Fruit fly (Drosophila melanogaster): ENCODE measurements around the gene CG7049.

CG7049 gene

DNA sequence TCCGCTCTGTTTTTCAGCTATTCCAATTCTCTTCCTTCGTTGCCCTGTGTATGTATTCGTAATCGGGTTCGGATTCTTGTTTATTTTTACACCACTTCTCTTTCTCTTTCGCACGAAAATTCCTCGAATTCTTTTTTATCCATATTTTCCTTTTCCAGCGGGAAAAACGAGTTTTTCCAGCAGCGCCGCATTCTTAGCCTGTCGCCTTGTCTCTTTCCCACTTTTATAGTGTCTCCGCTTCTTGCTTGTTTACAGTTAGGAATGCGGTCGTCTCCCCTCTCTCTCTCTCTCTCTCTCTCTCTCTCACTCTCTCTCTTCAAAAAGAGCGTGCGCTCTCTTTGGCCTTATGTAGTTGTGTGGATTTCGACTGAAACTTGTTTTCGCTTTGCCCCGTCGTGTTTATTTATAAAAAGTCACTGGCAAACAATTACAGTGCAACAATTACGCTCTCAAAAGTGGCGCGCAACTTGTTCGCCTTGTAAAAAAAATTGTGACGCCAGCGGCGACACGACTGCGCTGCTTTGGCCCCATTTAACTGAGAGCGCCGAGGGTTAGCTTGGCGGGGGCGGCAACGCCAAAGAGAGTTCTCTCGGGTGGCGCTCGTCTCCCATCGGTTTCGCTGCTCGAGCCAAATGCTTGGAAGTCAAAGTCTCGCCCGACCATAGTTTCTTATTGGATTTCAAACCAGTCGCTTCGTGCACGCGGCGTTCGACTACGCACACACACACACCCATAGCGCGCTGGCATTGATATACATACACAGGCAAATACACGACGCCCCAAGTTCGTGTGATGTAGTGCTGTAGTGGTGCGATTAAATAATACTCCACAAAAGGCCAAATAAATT is 44.7 kb downstream of the CG7049 start:
- no peak for TF ChIP-seq CTCF (optimal IDR thresholded peaks at IDR 0.05)
- no peak for TF ChIP-seq CG8478 (optimal IDR thresholded peaks at IDR 0.05)

- no peak for TF ChIP-seq CG8478 (optimal IDR thresholded peaks at IDR 0.05)
- TF ChIP-seq CTCF (optimal IDR thresholded peaks at IDR 0.05), result no peak
These were observed 45.3 kb downstream of the CG7049 start for dm6 chr3L:130798-131150.

- no peak for TF ChIP-seq CTCF (optimal IDR thresholded peaks at IDR 0.05)
- no peak for TF ChIP-seq CG8478 (optimal IDR thresholded peaks at IDR 0.05)
These were observed 46.7 kb downstream of the CG7049 start, which contains the start of gene Pdk1 for dm6 chr3L:129311-129816. TSS of gene Pdk1 (plus strand) at chr3L:129450.

dm6 chr3L:128295-129117 is 47.5 kb downstream of the CG7049 start:
- TF ChIP-seq CG8478 (optimal IDR thresholded peaks at IDR 0.05) (no peak), CTCF (optimal IDR thresholded peaks at IDR 0.05) (no peak)

DNA sequence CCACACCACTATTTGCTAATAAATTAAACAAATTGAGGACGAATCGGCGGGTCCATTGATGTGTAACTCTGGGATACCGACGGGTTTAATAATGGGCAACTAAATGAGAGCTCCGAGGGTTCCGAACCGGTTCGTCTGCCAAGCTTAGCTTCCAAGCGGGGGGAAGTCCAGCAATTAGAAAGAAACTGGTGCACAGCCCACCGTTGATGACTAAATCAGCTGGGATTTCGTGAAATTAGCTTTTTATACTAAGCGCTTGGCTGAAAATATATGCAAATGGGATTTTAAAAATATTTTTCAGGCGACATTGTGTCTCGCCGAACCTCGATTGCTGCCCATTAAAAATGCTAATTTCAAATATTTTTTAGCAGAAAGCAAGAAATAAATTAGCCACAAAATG is 48.6 kb downstream of the CG7049 start:
- TF ChIP-seq CTCF (optimal IDR thresholded peaks at IDR 0.05) (no peak), CG8478 (optimal IDR thresholded peaks at IDR 0.05) (no peak)
